Worm (Caenorhabditis elegans): ENCODE results near the gene F18H3.1.

DNA sequence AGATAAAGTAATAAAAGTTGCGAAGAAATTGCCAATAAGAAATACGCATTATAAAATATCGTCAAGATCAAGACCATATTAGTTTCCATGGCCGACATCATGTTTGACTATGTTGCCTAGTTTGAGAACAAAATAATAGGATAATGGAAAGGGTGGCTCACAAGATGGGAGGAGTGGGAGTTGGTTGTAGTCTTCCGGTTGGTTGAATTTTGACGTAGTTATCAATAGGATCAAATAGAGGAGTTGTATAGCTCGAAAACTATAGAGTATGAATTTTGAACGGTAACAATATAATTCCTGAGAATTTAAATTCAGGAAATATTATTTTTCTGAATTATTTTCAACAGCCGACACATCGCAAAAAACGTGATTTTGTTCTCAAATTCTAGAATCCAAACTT lies 37.8 kb upstream of the F18H3.1 start, which contains the start of gene srd-50:
- no peak for TF ChIP-seq med-1 (GFP tag; optimal IDR thresholded peaks at IDR 0.05; ENCODE audit: insufficient read depth)
- no peak for TF ChIP-seq ztf-29 (GFP tag; IDR thresholded peaks at IDR 0.05)
- no peak for TF ChIP-seq ztf-23 (GFP tag; IDR thresholded peaks at IDR 0.05)
- TF ChIP-seq cog-1 (tag; optimal IDR thresholded peaks at IDR 0.05): no peak
- no peak for TF ChIP-seq ref-1 (GFP tag; conservative IDR thresholded peaks at IDR 0.05)
- no peak for TF ChIP-seq klf-2 (GFP tag; conservative IDR thresholded peaks at IDR 0.05)
- TF ChIP-seq flt-1 (GFP tag; IDR thresholded peaks at IDR 0.05): no peak

Measured in whole organism, midembryonic.